Worm (Caenorhabditis elegans): ENCODE results near the gene prp-19.

prp-19 gene

ce11 chrIII:5143520-5143919, 28.3 kb downstream of the prp-19 start:
- TF ChIP-seq blmp-1 (tag; optimal IDR thresholded peaks at IDR 0.05; ENCODE audit: insufficient read depth) (no peak), unc-62 (GFP tag; optimal IDR thresholded peaks at IDR 0.05) (no peak)

- peak; percentile 36 for TF ChIP-seq sma-3 (GFP tag; optimal IDR thresholded peaks at IDR 0.05)
- TF ChIP-seq lsy-2 (tag; optimal IDR thresholded peaks at IDR 0.05), result peak in 1 of 2 experiments; percentile 1
- TF ChIP-seq nhr-129 (tag; optimal IDR thresholded peaks at IDR 0.05), result peak; percentile 6
- no peak for TF ChIP-seq C34F6.9 (tag; optimal IDR thresholded peaks at IDR 0.05)
- TF ChIP-seq fos-1 (tag; optimal IDR thresholded peaks at IDR 0.05), result no peak
Measured at ce11 chrIII:5141935-5142334, 29.9 kb downstream of the prp-19 start.

DNA sequence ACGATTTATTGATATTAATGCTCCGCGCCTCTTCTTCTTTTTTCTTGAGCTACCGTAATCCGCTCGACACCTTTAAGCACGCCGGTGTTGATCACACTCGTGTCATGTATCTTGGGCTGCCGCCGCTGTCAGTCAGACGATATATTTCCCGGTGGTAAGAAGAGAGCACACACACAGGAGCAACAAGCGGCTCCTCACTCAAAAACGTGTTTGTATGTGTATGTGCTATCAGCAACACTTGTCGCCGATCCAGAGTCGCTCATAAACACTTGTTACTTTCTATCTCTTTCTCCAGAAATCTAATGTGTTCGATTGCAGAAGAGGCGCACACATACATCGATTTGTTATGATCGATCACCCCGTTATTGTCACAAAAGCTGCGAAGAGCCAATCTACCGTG, 31.3 kb downstream of the prp-19 start:
- TF ChIP-seq ceh-16 (tag; optimal IDR thresholded peaks at IDR 0.05) (no peak), dmd-4 (tag; optimal IDR thresholded peaks at IDR 0.05) (no peak), unc-62 (GFP tag; optimal IDR thresholded peaks at IDR 0.05) (no peak), lsy-2 (tag; optimal IDR thresholded peaks at IDR 0.05) (peak in 1 of 2 experiments; percentile 67), F13H6.1 (tag; optimal IDR thresholded peaks at IDR 0.05) (peak; percentile 56), skn-1 (tag; optimal IDR thresholded peaks at IDR 0.05) (no peak), sma-9 (GFP tag; optimal IDR thresholded peaks at IDR 0.05) (peak; percentile 36), sma-9 (tag; optimal IDR thresholded peaks at IDR 0.05) (no peak), fos-1 (tag; optimal IDR thresholded peaks at IDR 0.05) (no peak)

- TF ChIP-seq dmd-4 (tag; optimal IDR thresholded peaks at IDR 0.05), result no peak
- no peak for TF ChIP-seq F13H6.1 (tag; optimal IDR thresholded peaks at IDR 0.05)
- TF ChIP-seq nhr-237 (tag; optimal IDR thresholded peaks at IDR 0.05), result no peak
- TF ChIP-seq gmeb-1 (tag; optimal IDR thresholded peaks at IDR 0.05), result no peak
- no peak for TF ChIP-seq elt-3 (tag; optimal IDR thresholded peaks at IDR 0.05)
- no peak for TF ChIP-seq blmp-1 (tag; optimal IDR thresholded peaks at IDR 0.05; ENCODE audit: insufficient read depth)
- no peak for TF ChIP-seq unc-62 (GFP tag; optimal IDR thresholded peaks at IDR 0.05)
- TF ChIP-seq C34F6.9 (tag; optimal IDR thresholded peaks at IDR 0.05), result no peak
- no peak for TF ChIP-seq crh-2 (tag; optimal IDR thresholded peaks at IDR 0.05)
- no peak for TF ChIP-seq sem-4 (tag; optimal IDR thresholded peaks at IDR 0.05)
- no peak for TF ChIP-seq nhr-25 (tag; optimal IDR thresholded peaks at IDR 0.05)
- no peak for TF ChIP-seq ceh-16 (tag; optimal IDR thresholded peaks at IDR 0.05)
- TF ChIP-seq fos-1 (tag; optimal IDR thresholded peaks at IDR 0.05), result no peak
Measured at ce11 chrIII:5139768-5140167, 32.1 kb downstream of the prp-19 start.

DNA sequence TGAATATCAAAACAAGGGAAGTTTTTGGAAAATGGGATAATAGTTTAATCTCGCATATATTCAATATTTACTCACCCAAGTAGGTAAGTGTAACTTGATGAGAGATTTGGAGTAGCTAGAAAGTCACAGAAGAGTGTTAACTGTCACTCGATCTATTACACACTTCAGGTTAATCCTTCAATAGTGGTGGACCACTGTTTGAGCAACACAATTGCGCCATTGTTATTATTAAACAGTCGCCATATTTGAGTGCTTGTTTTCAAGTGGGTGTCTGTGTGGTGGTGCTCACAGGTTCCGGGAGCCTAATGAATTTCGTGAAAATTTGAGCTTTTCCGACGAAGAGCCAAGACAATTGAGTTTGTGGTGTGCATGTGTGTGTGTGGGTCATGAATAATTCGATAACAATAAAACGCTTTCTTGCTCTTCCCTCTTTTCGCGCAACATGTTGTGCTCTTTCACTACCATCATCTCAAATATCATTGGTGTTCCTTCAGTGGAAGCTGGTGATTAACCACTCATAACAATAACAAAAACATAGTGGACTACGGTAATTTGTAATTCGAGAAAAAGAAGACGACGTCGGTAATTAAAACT, 32.8 kb downstream of the prp-19 start:
- TF ChIP-seq mdl-1 (tag; optimal IDR thresholded peaks at IDR 0.05) (no peak), mab-5 (tag; optimal IDR thresholded peaks at IDR 0.05) (no peak), nhr-237 (tag; optimal IDR thresholded peaks at IDR 0.05) (no peak), sma-3 (GFP tag; optimal IDR thresholded peaks at IDR 0.05) (no peak), peb-1 (tag; optimal IDR thresholded peaks at IDR 0.05) (no peak), sem-4 (tag; optimal IDR thresholded peaks at IDR 0.05) (no peak), zag-1 (tag; optimal IDR thresholded peaks at IDR 0.05) (no peak), nhr-12 (tag; optimal IDR thresholded peaks at IDR 0.05) (no peak), alr-1 (tag; optimal IDR thresholded peaks at IDR 0.05) (no peak), gmeb-1 (tag; optimal IDR thresholded peaks at IDR 0.05) (no peak), nhr-23 (tag; optimal IDR thresholded peaks at IDR 0.05) (no peak), nhr-129 (tag; optimal IDR thresholded peaks at IDR 0.05) (no peak), elt-1 (tag; optimal IDR thresholded peaks at IDR 0.05) (no peak), mbf-1 (tag; optimal IDR thresholded peaks at IDR 0.05) (no peak), blmp-1 (tag; optimal IDR thresholded peaks at IDR 0.05; ENCODE audit: insufficient read depth) (no peak), lsy-2 (tag; optimal IDR thresholded peaks at IDR 0.05) (no peak), lin-13 (GFP tag; optimal IDR thresholded peaks at IDR 0.05) (no peak), lin-11 (tag; optimal IDR thresholded peaks at IDR 0.05) (no peak)

DNA sequence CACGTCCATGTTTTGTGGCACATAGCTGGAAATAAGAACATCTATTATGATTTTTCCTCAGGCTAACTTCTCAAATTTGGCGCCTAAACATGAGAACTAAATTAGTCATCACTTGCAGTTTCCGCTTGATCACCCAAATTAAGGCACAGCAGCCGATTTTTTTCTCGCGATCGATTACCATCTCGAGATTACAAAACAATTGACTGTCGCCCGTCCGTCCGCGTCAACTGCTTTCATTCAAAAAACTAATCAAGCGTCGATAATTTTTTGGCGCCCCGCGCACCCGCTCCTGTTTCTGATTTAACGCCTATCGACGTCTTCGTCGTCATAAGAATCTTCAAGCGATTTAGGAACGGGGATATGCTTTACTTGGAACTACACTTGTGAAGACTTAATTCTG, 34.2 kb downstream of the prp-19 start:
- no peak for TF ChIP-seq peb-1 (tag; optimal IDR thresholded peaks at IDR 0.05)
- TF ChIP-seq unc-62 (GFP tag; optimal IDR thresholded peaks at IDR 0.05), result no peak
- TF ChIP-seq nhr-12 (tag; optimal IDR thresholded peaks at IDR 0.05), result no peak
- no peak for TF ChIP-seq ZK546.5 (tag; optimal IDR thresholded peaks at IDR 0.05)
- no peak for TF ChIP-seq mdl-1 (tag; optimal IDR thresholded peaks at IDR 0.05)
- no peak for TF ChIP-seq aly-2 (tag; optimal IDR thresholded peaks at IDR 0.05)
- no peak for TF ChIP-seq mbf-1 (tag; optimal IDR thresholded peaks at IDR 0.05)
- no peak for TF ChIP-seq gmeb-1 (tag; optimal IDR thresholded peaks at IDR 0.05)
- no peak for TF ChIP-seq lin-39 (tag; optimal IDR thresholded peaks at IDR 0.05)
- TF ChIP-seq nhr-10 (tag; optimal IDR thresholded peaks at IDR 0.05), result no peak

Data from whole organism, L2 larva.